Worm (Caenorhabditis elegans): ENCODE data around the gene rack-1.

ce11 chrIV:10223723-10224122, 47.2 kb downstream of the rack-1 start, which contains the start of gene nas-12:
- TF ChIP-seq dao-5 (tag; optimal IDR thresholded peaks at IDR 0.05) (no peak), W03F9.2 (tag; optimal IDR thresholded peaks at IDR 0.05) (no peak), him-1 (tag; optimal IDR thresholded peaks at IDR 0.05) (no peak)
